Worm (Caenorhabditis elegans) whole organism, L1 larva: ENCODE data around the gene F18E3.12.

Experiments
- aha-1 ChIP-seq: fragments of 150-350 bp; optimal IDR thresholded peaks from 2 replicates; lab custom pipeline; 2014; ENCODE audit warnings: missing biosample characterization, missing genetic modification characterization
- aly-2 ChIP-seq: fragments of 150-350 bp; optimal IDR thresholded peaks from 2 replicates; lab custom pipeline; 2014; ENCODE audit warnings: missing biosample characterization, missing genetic modification characterization
- blmp-1 ChIP-seq: fragments of 150-350 bp; optimal IDR thresholded peaks from 2 replicates; lab custom pipeline; 2014; ENCODE audit warnings: missing biosample characterization, missing genetic modification characterization
- elt-3 ChIP-seq, 6 experiments: fragments of 150-350 bp in 1 of 6; sonication (generic microtip); optimal IDR thresholded peaks; 2 replicates each; lab custom pipeline; 2017 to 2018; ENCODE audit warnings: missing biosample characterization in 6 of 6, missing genetic modification characterization in 6 of 6, inconsistent platforms in 1 of 6
- fos-1 ChIP-seq: fragments of 150-350 bp; optimal IDR thresholded peaks from 2 replicates; lab custom pipeline; 2014; ENCODE audit warnings: missing biosample characterization, missing genetic modification characterization
- lin-39 ChIP-seq: fragments of 150-350 bp; optimal IDR thresholded peaks from 2 replicates; lab custom pipeline; 2014; ENCODE audit warnings: missing biosample characterization, missing genetic modification reagents, missing genetic modification characterization
- lsy-2 ChIP-seq, 2 experiments: fragments of 150-350 bp; optimal IDR thresholded peaks; 2 replicates each; lab custom pipeline; 2014; ENCODE audit warnings: missing biosample characterization in 2 of 2, missing genetic modification characterization in 2 of 2
- mdl-1 ChIP-seq, 2 experiments: fragments of 150-350 bp; optimal IDR thresholded peaks; 2 replicates each; lab custom pipeline; 2014 to 2017; ENCODE audit warnings: missing biosample characterization in 2 of 2, missing genetic modification characterization in 2 of 2, inconsistent platforms in 1 of 2
- mef-2 ChIP-seq: fragments of 150-350 bp; optimal IDR thresholded peaks from 2 replicates; lab custom pipeline; 2014; ENCODE audit warnings: missing biosample characterization, missing genetic modification characterization
- nhr-237 ChIP-seq: fragments of 150-350 bp; optimal IDR thresholded peaks from 2 replicates; lab custom pipeline; 2014; ENCODE audit warnings: missing biosample characterization, missing genetic modification characterization
- rnt-1 ChIP-seq: sonication (generic microtip); optimal IDR thresholded peaks from 2 replicates; lab custom pipeline; 2016; ENCODE audit warnings: mild to moderate bottlenecking, missing genetic modification characterization, moderate library complexity, missing compliant biosample characterization
- snpc-4 ChIP-seq: fragments of 150-350 bp; optimal IDR thresholded peaks from 2 replicates; lab custom pipeline; 2014; ENCODE audit warnings: missing biosample characterization, missing genetic modification characterization
- zag-1 ChIP-seq: fragments of 150-350 bp; optimal IDR thresholded peaks from 2 replicates; lab custom pipeline; 2014; ENCODE audit warnings: missing biosample characterization, missing genetic modification characterization
- ztf-11 ChIP-seq, 2 experiments: sonication (generic microtip); optimal IDR thresholded peaks; 2 replicates each; lab custom pipeline; 2016 to 2017; ENCODE audit warnings: missing genetic modification characterization in 2 of 2, missing biosample characterization in 1 of 2, missing compliant biosample characterization in 1 of 2

DNA sequence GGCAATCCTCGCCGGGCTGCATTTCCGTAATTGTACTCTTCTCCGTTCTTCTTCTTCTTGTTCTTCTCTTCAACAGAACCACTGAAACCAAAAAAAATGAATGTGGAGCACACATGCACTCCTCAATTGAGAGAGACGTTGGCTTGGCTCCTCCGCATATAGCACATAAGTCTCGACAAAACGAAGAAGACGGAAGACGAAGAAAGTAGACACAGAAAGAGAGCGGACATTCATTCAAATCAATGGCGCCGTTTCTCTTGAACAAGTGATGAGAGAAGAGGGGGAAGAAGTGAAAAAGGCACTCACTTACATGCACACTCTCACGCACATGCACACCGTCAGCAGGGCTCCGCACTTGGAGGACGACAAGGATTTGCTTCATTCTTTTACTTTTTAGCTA is 22.8 kb downstream of the F18E3.12 start, which contains the start of gene F25E5.9:
- TF ChIP-seq lin-39 (tag; lab: Kevin White, UChicago) (no peak), aly-2 (tag; lab: Kevin White, UChicago) (no peak), snpc-4 (tag; lab: Kevin White, UChicago) (no peak), mef-2 (no peak), elt-3 (tag; optimal IDR thresholded peaks at IDR 0.05; lab: Kevin White, UChicago) (no peak), fos-1 (tag; lab: Kevin White, UChicago) (no peak), ztf-11 (tag; optimal IDR thresholded peaks at IDR 0.05; lab: Kevin White, UChicago) (no peak), mdl-1 (tag; optimal IDR thresholded peaks at IDR 0.05; lab: Kevin White, UChicago) (no peak), aha-1 (tag; lab: Kevin White, UChicago) (no peak), nhr-237 (no peak), zag-1 (tag; lab: Kevin White, UChicago) (no peak), lsy-2 (tag; optimal IDR thresholded peaks at IDR 0.05; lab: Kevin White, UChicago) (peak in 1 of 2 experiments; percentile 27), rnt-1 (tag; lab: Kevin White, UChicago) (no peak), blmp-1 (tag; lab: Kevin White, UChicago) (no peak)
